Fruit fly (Drosophila melanogaster) whole organism, adult: ENCODE measurements around the gene Psn.

ENCODE experiments used
- CG12768 ChIP-seq: fragments of 200-800 bp; sonication (Bioruptor generic); optimal IDR thresholded peaks from 2 replicates; lab custom pipeline; 2017; ENCODE audit warnings: missing biosample characterization, missing genetic modification characterization, mild to moderate bottlenecking, moderate library complexity, missing genetic modification reagents
- CG1620 ChIP-seq: fragments of 200-800 bp; sonication (Bioruptor generic); optimal IDR thresholded peaks from 2 replicates; lab custom pipeline; 2016; ENCODE audit warnings: missing biosample characterization, missing genetic modification characterization
- CG7045 ChIP-seq: fragments of 200-800 bp; sonication (Bioruptor generic); optimal IDR thresholded peaks from 2 replicates; lab custom pipeline; 2017; ENCODE audit warnings: missing biosample characterization, mild to moderate bottlenecking, missing genetic modification characterization
- Hr96 ChIP-seq: fragments of 200-800 bp; sonication (Bioruptor generic); optimal IDR thresholded peaks from 2 replicates; lab custom pipeline; 2016; ENCODE audit warnings: missing biosample characterization, missing genetic modification characterization
- Mnt ChIP-seq: fragments of 200-800 bp; sonication (Bioruptor generic); optimal IDR thresholded peaks from 2 replicates; lab custom pipeline; 2016; ENCODE audit warnings: missing biosample characterization, mild to moderate bottlenecking, missing genetic modification characterization
- toe ChIP-seq: fragments of 200-800 bp; sonication (Bioruptor generic); optimal IDR thresholded peaks from 2 replicates; lab custom pipeline; 2016; ENCODE audit warnings: missing biosample characterization, missing genetic modification characterization

DNA sequence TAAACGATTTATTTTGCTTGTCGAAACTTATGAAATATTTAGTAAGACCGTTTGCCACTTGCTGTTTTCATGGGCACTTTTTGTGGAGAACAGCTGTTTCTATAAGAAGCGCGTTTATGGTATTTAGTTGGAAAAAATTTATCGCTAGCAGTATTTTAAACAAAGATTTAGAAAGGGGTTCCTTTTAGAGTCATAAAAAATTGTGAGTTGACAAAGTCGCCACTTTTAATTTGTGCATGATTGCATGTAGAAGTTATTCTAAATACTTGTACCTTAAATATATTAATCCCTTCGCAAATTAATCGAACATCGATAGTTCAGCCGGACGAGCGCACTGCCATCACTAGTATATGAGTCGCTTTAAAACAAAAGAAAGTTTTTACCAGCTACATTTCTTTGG lies at the start of gene Psn, which contains the start of gene Las:
- TF ChIP-seq Mnt (GFP tag; lab: Kevin White, UChicago) (peak; percentile 39), toe (GFP tag; lab: Kevin White, UChicago) (no peak), CG1620 (GFP tag; lab: Kevin White, UChicago) (peak; percentile 12), CG12768 (GFP tag; lab: Kevin White, UChicago) (no peak), CG7045 (GFP tag; lab: Kevin White, UChicago) (no peak), Hr96 (no peak)
